Fruit fly (Drosophila melanogaster) S2 (cell line): Measurements from ENCODE around the gene CG4461.

Experiments
- CG8478 ChIP-seq: fragments of >200 bp; optimal IDR thresholded peaks from 2 replicates; lab custom pipeline; 2018
- CTCF ChIP-seq, 2 experiments: fragments of >200 bp; optimal IDR thresholded peaks; 2 replicates each; lab custom pipeline; 2018

Gene CG4461

dm6 chr3L:9423757-9424527, 48.7 kb downstream of the CG4461 start:
- no peak for TF ChIP-seq CTCF (optimal IDR thresholded peaks at IDR 0.05; lab: Kevin White, UChicago)
- TF ChIP-seq CG8478 = no peak

- TF ChIP-seq CG8478 = no peak
- TF ChIP-seq CTCF (optimal IDR thresholded peaks at IDR 0.05; lab: Kevin White, UChicago) = no peak
These were observed 49.3 kb downstream of the CG4461 start for dm6 chr3L:9424528-9424911.

dm6 chr3L:9425838-9426237, 50.6 kb downstream of the CG4461 start:
- TF ChIP-seq CG8478 (no peak), CTCF (optimal IDR thresholded peaks at IDR 0.05; lab: Kevin White, UChicago) (no peak)
